Fruit fly (Drosophila melanogaster) whole organism, prepupa: ENCODE data around the gene D12.

Experiments
- Blimp-1 ChIP-seq: fragments of 200-800 bp; sonication (Bioruptor generic); optimal IDR thresholded peaks from 3 replicates; lab custom pipeline; 2017; ENCODE audit warnings: missing biosample characterization, missing genetic modification characterization, mild to moderate bottlenecking, moderate library complexity, missing genetic modification reagents
- CG10631 ChIP-seq: fragments of 200-800 bp; sonication (Bioruptor generic); optimal IDR thresholded peaks from 2 replicates; lab custom pipeline; 2016; ENCODE audit warnings: missing biosample characterization, missing genetic modification characterization
- CG10669 ChIP-seq: fragments of 200-800 bp; sonication (Bioruptor generic); optimal IDR thresholded peaks from 3 replicates; lab custom pipeline; 2018; ENCODE audit warnings: missing biosample characterization, mild to moderate bottlenecking, missing genetic modification characterization, moderate library complexity
- CG11762 ChIP-seq: fragments of 200-800 bp; sonication (Bioruptor generic); optimal IDR thresholded peaks from 3 replicates; lab custom pipeline; 2016; ENCODE audit warnings: missing biosample characterization, missing genetic modification characterization; ENCODE audit not compliant: insufficient read depth
- CG11902 ChIP-seq: fragments of 200-800 bp; sonication (Bioruptor generic); optimal IDR thresholded peaks from 3 replicates; lab custom pipeline; 2016; ENCODE audit warnings: missing biosample characterization, missing genetic modification characterization
- CG15336 ChIP-seq: fragments of 200-800 bp; sonication (Bioruptor generic); IDR thresholded peaks from 2 replicates; pipeline ENCODE4 v1.3.6; 2022; ENCODE audit warnings: missing biosample characterization, missing genetic modification characterization
- CG1621 ChIP-seq: fragments of 200-800 bp; sonication (Bioruptor generic); optimal IDR thresholded peaks from 3 replicates; lab custom pipeline; 2018; ENCODE audit warnings: missing biosample characterization, mild to moderate bottlenecking, missing genetic modification characterization
- CG16779 ChIP-seq: fragments of 200-800 bp; sonication (Bioruptor generic); optimal IDR thresholded peaks from 3 replicates; lab custom pipeline; 2017; ENCODE audit warnings: missing biosample characterization, mild to moderate bottlenecking, missing genetic modification characterization
- CG3032 ChIP-seq: fragments of 200-800 bp; optimal IDR thresholded peaks from 2 replicates; lab custom pipeline; 2019; ENCODE audit warnings: missing biosample characterization, mild to moderate bottlenecking, missing genetic modification characterization, moderate library complexity
- CG32006 ChIP-seq: fragments of 200-800 bp; sonication (Bioruptor generic); optimal IDR thresholded peaks from 3 replicates; lab custom pipeline; 2017; ENCODE audit warnings: missing biosample characterization, mild to moderate bottlenecking, missing genetic modification characterization
- CG34406 ChIP-seq: fragments of 200-800 bp; sonication (Bioruptor generic); optimal IDR thresholded peaks from 3 replicates; lab custom pipeline; 2016; ENCODE audit warnings: missing biosample characterization, missing genetic modification characterization
- CG3919 ChIP-seq: fragments of 200-800 bp; sonication (Bioruptor generic); optimal IDR thresholded peaks from 3 replicates; lab custom pipeline; 2016; ENCODE audit warnings: missing biosample characterization, missing genetic modification characterization
- CG4318 ChIP-seq: fragments of 200-800 bp; sonication (Bioruptor generic); optimal IDR thresholded peaks from 3 replicates; lab custom pipeline; 2017; ENCODE audit warnings: missing biosample characterization, mild to moderate bottlenecking, missing genetic modification characterization
- CG6163 ChIP-seq: fragments of 200-800 bp; sonication (Bioruptor generic); IDR thresholded peaks from 3 replicates; pipeline ENCODE4 v1.3.6; 2022; ENCODE audit warnings: missing biosample characterization, missing genetic modification characterization
- CG6276 ChIP-seq: fragments of 200-800 bp; sonication (Bioruptor generic); optimal IDR thresholded peaks from 2 replicates; lab custom pipeline; 2017; ENCODE audit warnings: missing biosample characterization, mild to moderate bottlenecking, missing genetic modification characterization
- CG6792 ChIP-seq: fragments of 200-800 bp; sonication (Bioruptor generic); optimal IDR thresholded peaks from 3 replicates; lab custom pipeline; 2016; ENCODE audit warnings: missing biosample characterization, missing genetic modification characterization
- CG6808 ChIP-seq: fragments of 200-800 bp; sonication (Bioruptor generic); optimal IDR thresholded peaks from 3 replicates; lab custom pipeline; 2017; ENCODE audit warnings: missing biosample characterization, missing genetic modification characterization, mild to moderate bottlenecking, moderate library complexity, missing genetic modification reagents
- CG6854 ChIP-seq: fragments of 200-800 bp; sonication (Bioruptor generic); optimal IDR thresholded peaks from 2 replicates; lab custom pipeline; 2017; ENCODE audit warnings: missing biosample characterization, mild to moderate bottlenecking, missing genetic modification characterization
- CG8119 ChIP-seq: fragments of 200-800 bp; sonication (Bioruptor generic); IDR thresholded peaks from 3 replicates; pipeline ENCODE4 v1.3.6; 2022; ENCODE audit warnings: missing biosample characterization, missing genetic modification characterization
- CG8319 ChIP-seq: fragments of 200-800 bp; sonication (Bioruptor generic); optimal IDR thresholded peaks from 3 replicates; lab custom pipeline; 2016; ENCODE audit warnings: missing biosample characterization, missing genetic modification characterization
- CG8632 ChIP-seq: fragments of 200-800 bp; sonication (Bioruptor generic); optimal IDR thresholded peaks from 3 replicates; lab custom pipeline; 2016; ENCODE audit warnings: missing biosample characterization, missing genetic modification characterization
- CG9139 ChIP-seq: fragments of 200-800 bp; sonication (Bioruptor generic); optimal IDR thresholded peaks from 3 replicates; lab custom pipeline; 2017; ENCODE audit warnings: missing biosample characterization, mild to moderate bottlenecking, missing genetic modification characterization
- Eip75B ChIP-seq: fragments of 200-800 bp; sonication (Bioruptor generic); optimal IDR thresholded peaks from 3 replicates; lab custom pipeline; 2016; ENCODE audit warnings: missing biosample characterization, missing genetic modification characterization
- Eip78C ChIP-seq: fragments of 200-800 bp; sonication (Bioruptor generic); peaks from one replicate; lab custom pipeline; 2016; ENCODE audit warnings: missing biosample characterization, missing genetic modification characterization
- Eip93F ChIP-seq: fragments of 200-800 bp; sonication (Bioruptor generic); optimal IDR thresholded peaks from 2 replicates; lab custom pipeline; 2016; ENCODE audit warnings: missing biosample characterization, mild to moderate bottlenecking, missing genetic modification characterization
- Ets21C ChIP-seq: fragments of 200-800 bp; sonication (Bioruptor generic); optimal IDR thresholded peaks from 3 replicates; lab custom pipeline; 2016; ENCODE audit warnings: missing biosample characterization, missing genetic modification characterization
- Ets96B ChIP-seq: fragments of 200-800 bp; optimal IDR thresholded peaks from 2 replicates; lab custom pipeline; 2019; ENCODE audit warnings: missing biosample characterization, mild to moderate bottlenecking, missing genetic modification characterization, moderate library complexity
- Gug ChIP-seq: fragments of 200-800 bp; sonication (Bioruptor generic); IDR thresholded peaks from 2 replicates; pipeline ENCODE4 v1.3.6; 2022; ENCODE audit warnings: missing biosample characterization, missing genetic modification characterization
- Hr39 ChIP-seq: fragments of 200-800 bp; sonication (Bioruptor generic); optimal IDR thresholded peaks from 2 replicates; lab custom pipeline; 2016; ENCODE audit warnings: missing biosample characterization, missing genetic modification characterization
- Met ChIP-seq: fragments of 200-800 bp; sonication (Bioruptor generic); optimal IDR thresholded peaks from 3 replicates; lab custom pipeline; 2016; ENCODE audit warnings: missing biosample characterization, missing genetic modification characterization
- OdsH ChIP-seq: fragments of 200-800 bp; sonication (Bioruptor generic); optimal IDR thresholded peaks from 3 replicates; lab custom pipeline; 2016; ENCODE audit warnings: missing biosample characterization, missing genetic modification characterization
- Smox ChIP-seq: fragments of 200-800 bp; sonication (Bioruptor generic); optimal IDR thresholded peaks from 3 replicates; lab custom pipeline; 2016; ENCODE audit warnings: missing biosample characterization, missing genetic modification characterization
- Sox102F ChIP-seq: fragments of 200-800 bp; sonication (Bioruptor generic); optimal IDR thresholded peaks from 2 replicates; lab custom pipeline; 2016; ENCODE audit warnings: missing biosample characterization, mild to moderate bottlenecking, missing genetic modification characterization
- Sox14 ChIP-seq: fragments of 200-800 bp; sonication (Bioruptor generic); optimal IDR thresholded peaks from 3 replicates; lab custom pipeline; 2016; ENCODE audit warnings: missing biosample characterization, missing genetic modification characterization
- Sox15 ChIP-seq: fragments of 200-800 bp; sonication (Bioruptor generic); optimal IDR thresholded peaks from 3 replicates; lab custom pipeline; 2016; ENCODE audit warnings: missing biosample characterization, missing genetic modification characterization
- achi ChIP-seq: fragments of 200-800 bp; sonication (Bioruptor generic); optimal IDR thresholded peaks from 3 replicates; lab custom pipeline; 2016; ENCODE audit warnings: missing biosample characterization, missing genetic modification characterization
- acj6 ChIP-seq: fragments of 200-800 bp; sonication (Bioruptor generic); optimal IDR thresholded peaks from 3 replicates; lab custom pipeline; 2016; ENCODE audit warnings: missing biosample characterization, missing genetic modification characterization
- cyc ChIP-seq: fragments of 200-800 bp; sonication (Bioruptor generic); optimal IDR thresholded peaks from 3 replicates; lab custom pipeline; 2016; ENCODE audit warnings: missing biosample characterization, missing genetic modification characterization
- eg ChIP-seq: fragments of 200-800 bp; sonication (Bioruptor generic); IDR thresholded peaks from 3 replicates; pipeline ENCODE4 v1.3.6; 2022; ENCODE audit warnings: missing biosample characterization, missing genetic modification characterization
- esn ChIP-seq: fragments of 200-800 bp; sonication (Bioruptor generic); optimal IDR thresholded peaks from 2 replicates; lab custom pipeline; 2016; ENCODE audit warnings: missing biosample characterization, mild to moderate bottlenecking, missing genetic modification characterization, moderate library complexity
- fd59A ChIP-seq: fragments of 200-800 bp; sonication (Bioruptor generic); optimal IDR thresholded peaks from 2 replicates; lab custom pipeline; 2017; ENCODE audit warnings: missing biosample characterization, mild to moderate bottlenecking, missing genetic modification characterization, missing genetic modification reagents
- fd85E ChIP-seq: fragments of 200-800 bp; sonication (Bioruptor generic); optimal IDR thresholded peaks from 3 replicates; lab custom pipeline; 2016; ENCODE audit warnings: missing biosample characterization, missing genetic modification characterization
- lz ChIP-seq: fragments of 200-800 bp; sonication (Bioruptor generic); optimal IDR thresholded peaks from 3 replicates; lab custom pipeline; 2016; ENCODE audit warnings: missing biosample characterization, missing genetic modification characterization
- net ChIP-seq: fragments of 200-800 bp; sonication (Bioruptor generic); optimal IDR thresholded peaks from 3 replicates; lab custom pipeline; 2016; ENCODE audit warnings: missing biosample characterization, missing genetic modification characterization
- pdm3 ChIP-seq: fragments of 200-800 bp; sonication (Bioruptor generic); optimal IDR thresholded peaks from 3 replicates; lab custom pipeline; 2016; ENCODE audit warnings: missing biosample characterization, missing genetic modification characterization
- salr ChIP-seq, 2 experiments: fragments of 200-800 bp; sonication (Bioruptor generic); optimal IDR thresholded peaks; 3 replicates each; lab custom pipeline; 2016 to 2018; ENCODE audit warnings: missing biosample characterization in 2 of 2, missing genetic modification characterization in 2 of 2, mild to moderate bottlenecking in 1 of 2
- spab ChIP-seq: fragments of 200-800 bp; sonication (Bioruptor generic); optimal IDR thresholded peaks from 2 replicates; lab custom pipeline; 2017; ENCODE audit warnings: missing biosample characterization, mild to moderate bottlenecking, missing genetic modification characterization, missing genetic modification reagents
- ss ChIP-seq, 2 experiments: fragments of 200-800 bp; sonication (Bioruptor generic); optimal IDR thresholded peaks; 2 replicates in 1 of 2; 3 replicates in 1 of 2; lab custom pipeline; 2017 to 2018; ENCODE audit warnings: mild to moderate bottlenecking in 2 of 2, missing biosample characterization in 2 of 2, missing genetic modification characterization in 2 of 2, moderate library complexity in 1 of 2
- topi ChIP-seq: fragments of 200-800 bp; sonication (Bioruptor generic); optimal IDR thresholded peaks from 3 replicates; lab custom pipeline; 2016; ENCODE audit warnings: missing biosample characterization, missing genetic modification characterization
- vri ChIP-seq: fragments of 200-800 bp; sonication (Bioruptor generic); optimal IDR thresholded peaks from 3 replicates; lab custom pipeline; 2016; ENCODE audit warnings: missing biosample characterization, mild to moderate bottlenecking, missing genetic modification characterization

D12 gene

DNA sequence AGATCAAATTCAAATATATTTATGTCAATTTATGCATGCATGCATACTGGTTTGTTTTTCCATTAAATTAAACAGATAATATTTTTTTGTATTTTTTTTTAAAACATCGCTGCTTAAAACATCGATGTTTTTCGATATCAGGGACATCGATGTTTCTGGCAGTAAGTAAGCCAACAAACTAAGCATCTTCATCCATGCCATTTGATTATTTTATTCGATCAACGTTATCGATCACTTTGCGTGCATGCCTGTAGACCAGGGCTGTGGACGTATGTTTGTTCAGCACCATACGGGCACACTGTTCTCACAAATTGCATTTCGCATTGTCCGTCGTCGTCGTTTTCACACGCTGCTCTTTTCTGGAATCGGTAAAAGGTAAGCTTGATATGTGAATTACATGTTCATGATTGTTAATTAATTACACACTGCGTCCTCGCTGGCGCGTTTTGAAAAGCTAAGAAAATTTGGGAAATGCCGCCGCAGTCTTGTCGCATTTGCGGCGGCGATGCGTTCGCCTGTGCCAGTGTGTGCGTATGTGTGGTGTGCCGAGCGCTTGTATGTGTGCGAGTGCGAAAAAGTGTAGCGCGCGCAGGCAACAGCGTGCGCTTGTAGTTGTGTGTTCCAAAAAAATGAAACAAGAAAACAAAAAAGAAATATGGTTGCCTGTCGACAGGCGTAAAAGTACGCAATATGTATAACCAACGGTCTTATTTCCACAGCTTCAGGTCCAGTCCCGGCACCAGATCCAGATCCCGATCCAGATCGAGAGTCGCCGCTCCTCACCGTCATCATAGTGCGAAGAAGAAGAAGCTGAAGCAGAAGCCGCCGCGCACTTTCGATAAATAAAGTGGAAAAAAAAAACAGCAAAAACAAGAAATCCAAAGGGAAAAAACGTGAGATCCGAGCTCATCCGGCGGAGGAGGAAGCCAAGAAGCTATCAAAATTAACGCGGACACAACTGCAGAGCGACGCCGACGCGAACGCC, 33.6 kb downstream of the D12 start, which contains the start of gene emb:
Gene emb, plus strand, starts transcription at position 288 of the 985 bp plus-strand sequence.
- TF ChIP-seq esn (GFP tag; lab: Kevin White, UChicago) (peak; percentile 57), fd85E (GFP tag; lab: Kevin White, UChicago) (no peak), CG11902 (GFP tag; lab: Kevin White, UChicago) (no peak), CG6163 (GFP tag; lab: Robert Waterston, UW) (peak; percentile 79), achi (no peak), CG32006 (no peak), Sox15 (no peak), Met (GFP tag; lab: Kevin White, UChicago) (no peak), CG3032 (tag; lab: Kevin White, UChicago) (peak; percentile 51), CG3919 (GFP tag; lab: Kevin White, UChicago) (no peak), CG10669 (GFP tag; lab: Kevin White, UChicago) (no peak), vri (no peak), CG4318 (GFP tag; lab: Kevin White, UChicago) (no peak), CG6276 (GFP tag; lab: Kevin White, UChicago) (no peak), Sox14 (GFP tag; lab: Kevin White, UChicago) (peak; percentile 70), Eip75B (GFP tag; lab: Kevin White, UChicago) (no peak), Ets21C (peak; percentile 37), spab (GFP tag; lab: Kevin White, UChicago) (no peak), cyc (GFP tag; lab: Kevin White, UChicago) (peak; percentile 37), salr (GFP tag; optimal IDR thresholded peaks at IDR 0.05; lab: Kevin White, UChicago) (no peak), CG16779 (tag; lab: Kevin White, UChicago) (no peak), topi (peak; percentile 22), CG11762 (GFP tag; lab: Kevin White, UChicago) (no peak), pdm3 (GFP tag; lab: Kevin White, UChicago) (no peak), Eip78C (GFP tag; lab: Kevin White, UChicago) (peak; percentile 83), eg (peak; percentile 76), CG8119 (GFP tag; lab: Robert Waterston, UW) (peak; percentile 79), CG6808 (GFP tag; lab: Kevin White, UChicago) (peak; percentile 76), Hr39 (GFP tag; lab: Kevin White, UChicago) (no peak), CG34406 (peak; percentile 51), CG9139 (GFP tag; lab: Kevin White, UChicago) (no peak), CG1621 (tag; lab: Kevin White, UChicago) (no peak), Ets96B (tag; lab: Kevin White, UChicago) (peak; percentile 50), acj6 (GFP tag; lab: Kevin White, UChicago) (no peak), CG8319 (GFP tag; lab: Kevin White, UChicago) (no peak), Gug (GFP tag; lab: Robert Waterston, UW) (no peak), CG6854 (GFP tag; lab: Kevin White, UChicago) (peak; percentile 69), Eip93F (no peak), CG10631 (GFP tag; lab: Kevin White, UChicago) (peak; percentile 58), net (GFP tag; lab: Kevin White, UChicago) (no peak), Sox102F (no peak), CG15336 (GFP tag; lab: Robert Waterston, UW) (peak; percentile 62), lz (peak; percentile 36), fd59A (no peak), Blimp-1 (GFP tag; lab: Kevin White, UChicago) (peak; percentile 11), Smox (GFP tag; lab: Kevin White, UChicago) (no peak), CG6792 (GFP tag; lab: Kevin White, UChicago) (no peak), CG8632 (GFP tag; lab: Kevin White, UChicago) (no peak), OdsH (GFP tag; lab: Kevin White, UChicago) (peak; percentile 30), ss (GFP tag; optimal IDR thresholded peaks at IDR 0.05; lab: Kevin White, UChicago) (peak in 1 of 2 experiments; percentile 89)
